Fruit fly (Drosophila melanogaster): ENCODE measurements around the gene CG34404.
A peak's percentile ranks its signal among the peaks of the same experiment; 100 is the strongest.

CG34404 gene

DNA sequence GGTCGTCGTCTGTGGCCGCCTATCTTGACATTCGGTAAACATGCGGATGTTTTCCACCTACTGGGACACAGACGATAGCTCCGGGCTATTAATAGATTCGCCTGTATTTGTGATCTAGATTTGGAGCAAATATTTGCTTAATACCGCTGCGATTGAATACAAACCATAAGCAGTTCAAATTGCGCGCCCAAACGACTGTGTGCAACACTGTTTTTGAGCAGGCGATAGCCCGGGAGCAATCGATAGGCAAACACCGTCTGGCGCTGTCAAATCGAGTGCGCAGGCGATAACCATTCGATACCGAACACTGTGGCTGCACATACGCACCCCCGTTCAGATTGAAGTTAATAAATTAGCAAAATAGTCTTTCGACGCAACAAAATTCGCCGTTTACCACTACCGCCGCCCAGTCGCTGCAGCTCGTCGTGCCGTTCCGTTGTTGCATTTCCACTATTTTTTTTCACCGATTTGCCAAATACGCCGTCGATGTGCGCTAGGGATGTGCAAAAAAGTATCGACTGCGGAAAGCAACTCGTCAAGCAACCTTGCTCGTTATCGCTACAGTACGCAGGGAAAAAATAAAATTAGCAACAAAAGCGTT lies 40.8 kb upstream of the CG34404 start, which contains the start of gene Atx2 (continued):
- TF ChIP-seq lola (GFP tag; optimal IDR thresholded peaks at IDR 0.05) (no peak), C15 (GFP tag; IDR thresholded peaks at IDR 0.05) (no peak), vfl (GFP tag; optimal IDR thresholded peaks at IDR 0.05) (peak; percentile 49), slbo (GFP tag; IDR thresholded peaks at IDR 0.05) (peak; percentile 66), oc (tag; optimal IDR thresholded peaks at IDR 0.05) (no peak), ken (GFP tag; IDR thresholded peaks at IDR 0.05) (no peak), CG7372 (GFP tag; IDR thresholded peaks at IDR 0.05) (no peak), Awh (GFP tag; IDR thresholded peaks at IDR 0.05) (no peak), org-1 (GFP tag; optimal IDR thresholded peaks at IDR 0.05) (no peak), HLH54F (GFP tag; optimal IDR thresholded peaks at IDR 0.05) (peak; percentile 59), Sox100B (GFP tag; optimal IDR thresholded peaks at IDR 0.05) (no peak), NK7.1 (GFP tag; optimal IDR thresholded peaks at IDR 0.05) (peak; percentile 1), inv (GFP tag; IDR thresholded peaks at IDR 0.05; ENCODE audit: partially characterized antibody) (peak; percentile 95), ro (GFP tag; IDR thresholded peaks at IDR 0.05) (no peak), Vsx1 (GFP tag; optimal IDR thresholded peaks at IDR 0.05) (no peak), scrt (GFP tag; optimal IDR thresholded peaks at IDR 0.05) (no peak), CG7963 (GFP tag; IDR thresholded peaks at IDR 0.05; ENCODE audit: partially characterized antibody) (peak; percentile 90), CG17385 (GFP tag; optimal IDR thresholded peaks at IDR 0.05) (no peak), CG4617 (GFP tag; optimal IDR thresholded peaks at IDR 0.05; ENCODE audit: borderline replicate concordance) (peak; percentile 97), CG11085 (GFP tag; IDR thresholded peaks at IDR 0.05) (no peak), Gsc (GFP tag; IDR thresholded peaks at IDR 0.05) (no peak), rib (GFP tag; IDR thresholded peaks at IDR 0.05) (no peak), Nf-YC (tag; optimal IDR thresholded peaks at IDR 0.05) (peak; percentile 5), ase (GFP tag; IDR thresholded peaks at IDR 0.05) (no peak), ftz-f1 (GFP tag; optimal IDR thresholded peaks at IDR 0.05) (peak; percentile 81), fd102C (GFP tag; optimal IDR thresholded peaks at IDR 0.05) (no peak), CG6272 (GFP tag; IDR thresholded peaks at IDR 0.05) (peak; percentile 40), CG11456 (GFP tag; IDR thresholded peaks at IDR 0.05) (peak; percentile 72; the same call in 1 of the 3 replicates), z (GFP tag; IDR thresholded peaks at IDR 0.05) (no peak), ap (GFP tag; IDR thresholded peaks at IDR 0.05) (no peak), Bgb (GFP tag; IDR thresholded peaks at IDR 0.05; ENCODE audit: partially characterized antibody) (peak; percentile 96), phol (tag; optimal IDR thresholded peaks at IDR 0.05) (peak; percentile 43), slp2 (GFP tag; optimal IDR thresholded peaks at IDR 0.05) (peak; percentile 5), salm (tag; optimal IDR thresholded peaks at IDR 0.05) (no peak), CG9932 (GFP tag; IDR thresholded peaks at IDR 0.05) (peak; percentile 82), hth (optimal IDR thresholded peaks at IDR 0.05) (no peak), CG5245 (GFP tag; optimal IDR thresholded peaks at IDR 0.05) (no peak), pb (GFP tag; optimal IDR thresholded peaks at IDR 0.05) (peak; percentile 54), schlank (tag; optimal IDR thresholded peaks at IDR 0.05) (no peak), Meics (GFP tag; optimal IDR thresholded peaks at IDR 0.05) (peak; percentile 15), corto (GFP tag; optimal IDR thresholded peaks at IDR 0.05) (no peak), Ptx1 (GFP tag; IDR thresholded peaks at IDR 0.05) (no peak), Camta (GFP tag; optimal IDR thresholded peaks at IDR 0.05) (no peak), Blimp-1 (GFP tag; optimal IDR thresholded peaks at IDR 0.05) (peak; percentile 17), ranshi (GFP tag; IDR thresholded peaks at IDR 0.05) (peak; percentile 32; the same call in 1 of the 2 replicates), CG16815 (GFP tag; optimal IDR thresholded peaks at IDR 0.05) (peak; percentile 20), Dad (GFP tag; optimal IDR thresholded peaks at IDR 0.05) (peak; percentile 25), B-H2 (GFP tag; optimal IDR thresholded peaks at IDR 0.05) (no peak), CG8290 (GFP tag; optimal IDR thresholded peaks at IDR 0.05) (peak; percentile 30), CG8290 (tag; optimal IDR thresholded peaks at IDR 0.05) (peak in 1 of 2 experiments; percentile 79), CG33557 (GFP tag; optimal IDR thresholded peaks at IDR 0.05) (no peak)
